Fruit fly (Drosophila melanogaster): ENCODE data around the gene Rpn3.
A peak's percentile ranks its signal among the peaks of the same experiment; 100 is the strongest.

The Rpn3 gene

dm6 chr2L:19058916-19059315 lies 7.3 kb downstream of the Rpn3 start, which contains the start of gene Phlpp (continued):
- TF ChIP-seq CG12104 (GFP tag; optimal IDR thresholded peaks at IDR 0.05) (no peak), Oli (tag; optimal IDR thresholded peaks at IDR 0.05) (peak; percentile 45), chm (GFP tag; IDR thresholded peaks at IDR 0.05) (no peak), D19A (tag; optimal IDR thresholded peaks at IDR 0.05) (no peak), CG11560 (tag; IDR thresholded peaks at IDR 0.05) (no peak), CG33213 (GFP tag; optimal IDR thresholded peaks at IDR 0.05) (no peak), CG15269 (tag; optimal IDR thresholded peaks at IDR 0.05) (no peak), CG13624 (GFP tag; optimal IDR thresholded peaks at IDR 0.05) (no peak), CG7987 (GFP tag; optimal IDR thresholded peaks at IDR 0.05) (no peak), CG1233 (GFP tag; optimal IDR thresholded peaks at IDR 0.05) (peak; percentile 31), dan (GFP tag; IDR thresholded peaks at IDR 0.05) (no peak), zfh2 (GFP tag; optimal IDR thresholded peaks at IDR 0.05) (no peak), schlank (tag; optimal IDR thresholded peaks at IDR 0.05) (no peak), mirr (GFP tag; optimal IDR thresholded peaks at IDR 0.05) (no peak), fd64A (GFP tag; optimal IDR thresholded peaks at IDR 0.05) (no peak), CG17385 (GFP tag; optimal IDR thresholded peaks at IDR 0.05) (no peak), fd96Cb (tag; optimal IDR thresholded peaks at IDR 0.05) (peak; percentile 69), CG32532 (GFP tag; IDR thresholded peaks at IDR 0.05) (peak; percentile 40; the same call in 1 of the 2 replicates), Abd-B (GFP tag; optimal IDR thresholded peaks at IDR 0.05) (no peak), Hr78 (GFP tag; optimal IDR thresholded peaks at IDR 0.05) (no peak), CG4820 (GFP tag; optimal IDR thresholded peaks at IDR 0.05) (no peak), sqz (GFP tag; optimal IDR thresholded peaks at IDR 0.05) (no peak), CG7839 (tag; optimal IDR thresholded peaks at IDR 0.05) (no peak), kah (GFP tag; optimal IDR thresholded peaks at IDR 0.05) (no peak), chif (GFP tag; optimal IDR thresholded peaks at IDR 0.05) (peak in 1 of 2 experiments; percentile 14), Bgb (GFP tag; IDR thresholded peaks at IDR 0.05; ENCODE audit: partially characterized antibody) (no peak), Lim3 (GFP tag; IDR thresholded peaks at IDR 0.05) (no peak), CG14965 (GFP tag; optimal IDR thresholded peaks at IDR 0.05; ENCODE audit: borderline replicate concordance) (no peak), HmgD (GFP tag; optimal IDR thresholded peaks at IDR 0.05) (no peak), CG6175 (GFP tag; IDR thresholded peaks at IDR 0.05) (no peak), CG31365 (tag; optimal IDR thresholded peaks at IDR 0.05) (no peak), wor (GFP tag; IDR thresholded peaks at IDR 0.05) (0 out of 2 replicates have a peak, but pooled peaks have one; percentile 38), hbn (GFP tag; IDR thresholded peaks at IDR 0.05; ENCODE audit: partially characterized antibody) (no peak), CG3407 (GFP tag; optimal IDR thresholded peaks at IDR 0.05) (no peak), sc (optimal IDR thresholded peaks at IDR 0.05) (no peak), sc (GFP tag; optimal IDR thresholded peaks at IDR 0.05) (no peak), run (tag; optimal IDR thresholded peaks at IDR 0.05) (no peak), sens-2 (GFP tag; IDR thresholded peaks at IDR 0.05) (no peak), pzg (GFP tag; optimal IDR thresholded peaks at IDR 0.05) (no peak), CG34422 (GFP tag; IDR thresholded peaks at IDR 0.05) (peak; percentile 70; the same call in 1 of the 3 replicates), kni (GFP tag; optimal IDR thresholded peaks at IDR 0.05) (no peak), Tbp (GFP tag; optimal IDR thresholded peaks at IDR 0.05) (no peak), hth (optimal IDR thresholded peaks at IDR 0.05) (no peak), ara (GFP tag; IDR thresholded peaks at IDR 0.05) (peak; percentile 75; the same call in 1 of the 2 replicates), fu2 (GFP tag; optimal IDR thresholded peaks at IDR 0.05) (no peak), CG3065 (GFP tag; optimal IDR thresholded peaks at IDR 0.05) (no peak), CG9215 (GFP tag; IDR thresholded peaks at IDR 0.05) (peak; percentile 28; the same call in 1 of the 2 replicates), Sox100B (GFP tag; optimal IDR thresholded peaks at IDR 0.05) (no peak), gcm (GFP tag; optimal IDR thresholded peaks at IDR 0.05) (peak; percentile 8), Doc2 (GFP tag; IDR thresholded peaks at IDR 0.05) (no peak), Fer1 (GFP tag; optimal IDR thresholded peaks at IDR 0.05) (peak; percentile 25), CG1792 (GFP tag; optimal IDR thresholded peaks at IDR 0.05) (no peak)
